Worm (Caenorhabditis elegans): Measurements from ENCODE around the gene gpcp-2.

gpcp-2 gene

ce11 chrII:8062334-8062791 lies 10.8 kb downstream of the gpcp-2 start, which contains the start of gene ufd-2 (continued):
- TF ChIP-seq fkh-3 (tag; optimal IDR thresholded peaks at IDR 0.05) (no peak), F39B2.1 (GFP tag; IDR thresholded peaks at IDR 0.05) (no peak), B0035.1 (tag; optimal IDR thresholded peaks at IDR 0.05) (no peak), akir-1 (GFP tag; optimal IDR thresholded peaks at IDR 0.05) (no peak), nhr-90 (tag; optimal IDR thresholded peaks at IDR 0.05) (no peak), ztf-3 (GFP tag; optimal IDR thresholded peaks at IDR 0.05) (no peak), lin-54 (GFP tag; optimal IDR thresholded peaks at IDR 0.05) (no peak), Y95B8A.8 (GFP tag; IDR thresholded peaks at IDR 0.05) (no peak), F55B11.4 (tag; optimal IDR thresholded peaks at IDR 0.05; ENCODE audit: borderline replicate concordance, insufficient read depth) (no peak), F10E7.11 (tag; optimal IDR thresholded peaks at IDR 0.05) (no peak), attf-5 (GFP tag; optimal IDR thresholded peaks at IDR 0.05) (peak; percentile 82), C06A6.2 (GFP tag; conservative IDR thresholded peaks at IDR 0.05) (no peak), gei-17 (GFP tag; optimal IDR thresholded peaks at IDR 0.05) (no peak), nhr-120 (GFP tag; IDR thresholded peaks at IDR 0.05) (no peak), efl-1 (GFP tag; optimal IDR thresholded peaks at IDR 0.05) (peak; percentile 84), lsl-1 (GFP tag; optimal IDR thresholded peaks at IDR 0.05) (peak; percentile 64), rec-8 (tag; optimal IDR thresholded peaks at IDR 0.05) (no peak), hmg-20 (GFP tag; IDR thresholded peaks at IDR 0.05) (no peak), madf-10 (tag; optimal IDR thresholded peaks at IDR 0.05) (no peak), F33H1.4 (GFP tag; IDR thresholded peaks at IDR 0.05) (no peak; the same call in 1 of the 2 replicates), nfyb-1 (GFP tag; IDR thresholded peaks at IDR 0.05) (no peak), nhr-80 (tag; optimal IDR thresholded peaks at IDR 0.05) (peak; percentile 87), Y56A3A.18 (GFP tag; IDR thresholded peaks at IDR 0.05) (no peak), lin-26 (GFP tag; IDR thresholded peaks at IDR 0.05) (peak; percentile 68; the same call in 1 of the 2 replicates), unc-130 (GFP tag; optimal IDR thresholded peaks at IDR 0.05) (no peak), cebp-2 (GFP tag; IDR thresholded peaks at IDR 0.05) (no peak), egl-44 (GFP tag; IDR thresholded peaks at IDR 0.05) (no peak), rpc-1 (optimal IDR thresholded peaks at IDR 0.05) (no peak), rpc-1 (tag; optimal IDR thresholded peaks at IDR 0.05) (no peak), hsf-1 (GFP tag; IDR thresholded peaks at IDR 0.05) (0 out of 2 replicates have a peak, but pooled peaks have one; percentile 28), F49E8.2 (tag; optimal IDR thresholded peaks at IDR 0.05; ENCODE audit: insufficient read depth) (no peak), ztf-25 (GFP tag; IDR thresholded peaks at IDR 0.05) (no peak), zfh-2 (GFP tag; conservative IDR thresholded peaks at IDR 0.05) (no peak), hlh-26 (GFP tag; conservative IDR thresholded peaks at IDR 0.05) (no peak), nhr-179 (tag; optimal IDR thresholded peaks at IDR 0.05) (no peak), ZK185.1 (tag; optimal IDR thresholded peaks at IDR 0.05; ENCODE audit: poor library complexity, severe bottlenecking) (peak; percentile 23), zim-3 (tag; optimal IDR thresholded peaks at IDR 0.05) (no peak), mcd-1 (GFP tag; IDR thresholded peaks at IDR 0.05) (peak; percentile 94), let-526 (GFP tag; IDR thresholded peaks at IDR 0.05) (no peak), bed-2 (GFP tag; IDR thresholded peaks at IDR 0.05) (peak; percentile 73), ceh-79 (tag; optimal IDR thresholded peaks at IDR 0.05) (no peak), die-1 (tag; optimal IDR thresholded peaks at IDR 0.05) (no peak), ceh-91 (GFP tag; IDR thresholded peaks at IDR 0.05) (0 out of 2 replicates have a peak, but pooled peaks have one; percentile 62), attf-6 (GFP tag; IDR thresholded peaks at IDR 0.05) (no peak), F23B12.7 (tag; optimal IDR thresholded peaks at IDR 0.05; ENCODE audit: insufficient read depth) (peak; percentile 87), egrh-3 (GFP tag; IDR thresholded peaks at IDR 0.05) (peak; percentile 64), lin-35 (GFP tag; optimal IDR thresholded peaks at IDR 0.05) (peak in 1 of 3 experiments; percentile 31), mel-28 (tag; optimal IDR thresholded peaks at IDR 0.05; ENCODE audit: borderline replicate concordance) (no peak), dox-1 (GFP tag; IDR thresholded peaks at IDR 0.05) (no peak)
